Fruit fly (Drosophila melanogaster): ENCODE data around the gene Lectin-galC1.
A peak's percentile ranks its signal among the peaks of the same experiment; 100 is the strongest.

The Lectin-galC1 gene

dm6 chr2L:19453381-19453780 lies 36.1 kb downstream of the Lectin-galC1 start, which contains the start of gene Top2 (continued):
- TF ChIP-seq Hr78 (GFP tag; optimal IDR thresholded peaks at IDR 0.05) = no peak
- TF ChIP-seq CG13424 (tag; optimal IDR thresholded peaks at IDR 0.05) = peak; percentile 32
- TF ChIP-seq unpg (GFP tag; optimal IDR thresholded peaks at IDR 0.05) = peak; percentile 2
- no peak for TF ChIP-seq CG17328 (GFP tag; IDR thresholded peaks at IDR 0.05)
- TF ChIP-seq CG18011 (GFP tag; optimal IDR thresholded peaks at IDR 0.05) = no peak
- peak; percentile 55 for TF ChIP-seq grau (tag; optimal IDR thresholded peaks at IDR 0.05)
- no peak for TF ChIP-seq D19B (GFP tag; optimal IDR thresholded peaks at IDR 0.05)
- TF ChIP-seq lola (GFP tag; optimal IDR thresholded peaks at IDR 0.05) = no peak
- peak; percentile 65 for TF ChIP-seq scrt (GFP tag; optimal IDR thresholded peaks at IDR 0.05)
- peak; percentile 81 for TF ChIP-seq CG8290 (GFP tag; optimal IDR thresholded peaks at IDR 0.05)
- peak in 1 of 2 experiments; percentile 88 for TF ChIP-seq CG8290 (tag; optimal IDR thresholded peaks at IDR 0.05)
- TF ChIP-seq CG12104 (GFP tag; optimal IDR thresholded peaks at IDR 0.05) = no peak
- peak; percentile 94 for TF ChIP-seq CG1603 (tag; optimal IDR thresholded peaks at IDR 0.05)
- peak; percentile 14 for TF ChIP-seq CG7839 (tag; optimal IDR thresholded peaks at IDR 0.05)
- TF ChIP-seq ap (GFP tag; IDR thresholded peaks at IDR 0.05) = no peak
- TF ChIP-seq CG12299 (tag; optimal IDR thresholded peaks at IDR 0.05) = no peak
- no peak for TF ChIP-seq Taf1 (GFP tag; IDR thresholded peaks at IDR 0.05)
- no peak for TF ChIP-seq CG6813 (GFP tag; optimal IDR thresholded peaks at IDR 0.05)
- no peak for TF ChIP-seq CG1602 (GFP tag; optimal IDR thresholded peaks at IDR 0.05)
- TF ChIP-seq ara (GFP tag; IDR thresholded peaks at IDR 0.05) = no peak
- TF ChIP-seq jumu (GFP tag; optimal IDR thresholded peaks at IDR 0.05) = peak; percentile 39
- no peak for TF ChIP-seq da (GFP tag; optimal IDR thresholded peaks at IDR 0.05)
- TF ChIP-seq mam (GFP tag; optimal IDR thresholded peaks at IDR 0.05) = peak; percentile 25
- peak; percentile 39 for TF ChIP-seq Hsf (GFP tag; optimal IDR thresholded peaks at IDR 0.05)
- no peak for TF ChIP-seq croc (GFP tag; conservative IDR thresholded peaks at IDR 0.05)
- no peak for TF ChIP-seq CG1832 (GFP tag; optimal IDR thresholded peaks at IDR 0.05)
- no peak for TF ChIP-seq gcm (GFP tag; optimal IDR thresholded peaks at IDR 0.05)
- TF ChIP-seq gfzf (GFP tag; optimal IDR thresholded peaks at IDR 0.05) = peak; percentile 61
- TF ChIP-seq HHEX (GFP tag; optimal IDR thresholded peaks at IDR 0.05) = no peak
- no peak for TF ChIP-seq jigr1 (GFP tag; IDR thresholded peaks at IDR 0.05)
- no peak for TF ChIP-seq rib (GFP tag; IDR thresholded peaks at IDR 0.05)
- TF ChIP-seq dati (GFP tag; IDR thresholded peaks at IDR 0.05) = no peak
- no peak for TF ChIP-seq CG5953 (GFP tag; IDR thresholded peaks at IDR 0.05)
- peak; percentile 89 for TF ChIP-seq Myb (GFP tag; optimal IDR thresholded peaks at IDR 0.05)
- no peak for TF ChIP-seq CG8478 (optimal IDR thresholded peaks at IDR 0.05)
- TF ChIP-seq CG8388 (GFP tag; optimal IDR thresholded peaks at IDR 0.05) = no peak
- TF ChIP-seq sens (GFP tag) = peak; percentile 78
- TF ChIP-seq CG6689 (GFP tag; IDR thresholded peaks at IDR 0.05) = no peak
- peak; percentile 81 for TF ChIP-seq inv (GFP tag; IDR thresholded peaks at IDR 0.05; ENCODE audit: partially characterized antibody)
- TF ChIP-seq CG11504 (tag; optimal IDR thresholded peaks at IDR 0.05) = peak; percentile 75
- TF ChIP-seq CG14710 (tag; optimal IDR thresholded peaks at IDR 0.05) = peak; percentile 94
- TF ChIP-seq Blimp-1 (GFP tag; optimal IDR thresholded peaks at IDR 0.05) = no peak
- TF ChIP-seq CG12744 (GFP tag; optimal IDR thresholded peaks at IDR 0.05) = no peak
- peak; percentile 80 for TF ChIP-seq ato (GFP tag; IDR thresholded peaks at IDR 0.05; ENCODE audit: partially characterized antibody)
- TF ChIP-seq Dip2 (GFP tag; IDR thresholded peaks at IDR 0.05) = no peak
- peak; percentile 23 for TF ChIP-seq CG12769 (tag; optimal IDR thresholded peaks at IDR 0.05)
- TF ChIP-seq lilli (GFP tag; optimal IDR thresholded peaks at IDR 0.05) = peak; percentile 55
- TF ChIP-seq grn (GFP tag; optimal IDR thresholded peaks at IDR 0.05) = no peak
- TF ChIP-seq CG13287 (GFP tag; IDR thresholded peaks at IDR 0.05; ENCODE audit: partially characterized antibody) = peak; percentile 92
- TF ChIP-seq CG11247 (GFP tag; IDR thresholded peaks at IDR 0.05) = no peak
- no peak for TF ChIP-seq sc (optimal IDR thresholded peaks at IDR 0.05)
- TF ChIP-seq sc (GFP tag; optimal IDR thresholded peaks at IDR 0.05) = no peak

All from whole organism, embryonic.